Worm (Caenorhabditis elegans): ENCODE data around the gene sqv-4.
A peak's percentile ranks its signal among the peaks of the same experiment; 100 is the strongest.

sqv-4 gene

ce11 chrV:10702249-10702648, 41.0 kb upstream of the sqv-4 start, which contains the start of gene pph-1:
TSS of gene pph-1 (plus strand) at chrV:10702549.
- TF ChIP-seq ceh-19 (GFP tag; optimal IDR thresholded peaks at IDR 0.05) (no peak), eyg-1 (tag; optimal IDR thresholded peaks at IDR 0.05) (no peak), Y22D7AL.16 (tag; optimal IDR thresholded peaks at IDR 0.05) (no peak), odd-2 (tag; optimal IDR thresholded peaks at IDR 0.05) (no peak), che-1 (tag; optimal IDR thresholded peaks at IDR 0.05) (no peak), sox-4 (tag; optimal IDR thresholded peaks at IDR 0.05) (no peak), dve-1 (tag; optimal IDR thresholded peaks at IDR 0.05) (no peak), ceh-31 (tag; optimal IDR thresholded peaks at IDR 0.05) (no peak), pat-9 (tag; optimal IDR thresholded peaks at IDR 0.05) (no peak), hlh-13 (GFP tag; optimal IDR thresholded peaks at IDR 0.05) (no peak), unc-86 (tag; optimal IDR thresholded peaks at IDR 0.05) (no peak), ceh-6 (GFP tag; optimal IDR thresholded peaks at IDR 0.05) (no peak), hlh-8 (tag; optimal IDR thresholded peaks at IDR 0.05) (no peak), hlh-15 (tag; optimal IDR thresholded peaks at IDR 0.05) (no peak), K09A11.1 (tag; optimal IDR thresholded peaks at IDR 0.05; ENCODE audit: insufficient read depth) (no peak), unc-3 (GFP tag; conservative IDR thresholded peaks at IDR 0.05) (no peak), unc-3 (tag; optimal IDR thresholded peaks at IDR 0.05) (no peak)

ce11 chrV:10699122-10699521, 37.9 kb upstream of the sqv-4 start:
- TF ChIP-seq pax-1 (tag; optimal IDR thresholded peaks at IDR 0.05) (no peak), fkh-10 (GFP tag; optimal IDR thresholded peaks at IDR 0.05) (no peak), ahr-1 (tag; optimal IDR thresholded peaks at IDR 0.05) (no peak), sox-2 (GFP tag; IDR thresholded peaks at IDR 0.05) (no peak), ceh-2 (tag; optimal IDR thresholded peaks at IDR 0.05) (no peak)

- TF ChIP-seq T23F11.4 (GFP tag; optimal IDR thresholded peaks at IDR 0.05): no peak
- TF ChIP-seq elt-4 (tag; optimal IDR thresholded peaks at IDR 0.05): no peak
- TF ChIP-seq lim-6 (tag; optimal IDR thresholded peaks at IDR 0.05): no peak
- TF ChIP-seq ttx-3 (tag; optimal IDR thresholded peaks at IDR 0.05): no peak
- TF ChIP-seq ceh-31 (tag; optimal IDR thresholded peaks at IDR 0.05): no peak
- no peak for TF ChIP-seq ceh-2 (tag; optimal IDR thresholded peaks at IDR 0.05)
- no peak for TF ChIP-seq tbx-7 (tag; optimal IDR thresholded peaks at IDR 0.05)
- no peak for TF ChIP-seq fkh-10 (GFP tag; optimal IDR thresholded peaks at IDR 0.05)
- no peak for TF ChIP-seq C38D4.7 (GFP tag; optimal IDR thresholded peaks at IDR 0.05)
- TF ChIP-seq F13H6.1 (tag; optimal IDR thresholded peaks at IDR 0.05): no peak
- no peak for TF ChIP-seq tbx-2 (tag; optimal IDR thresholded peaks at IDR 0.05)
Observed at ce11 chrV:10695181-10695580, 33.9 kb upstream of the sqv-4 start, which contains the start of gene C05A2.4. TSS of gene C05A2.4 (plus strand) at chrV:10695481.

ce11 chrV:10693749-10694148, 32.5 kb upstream of the sqv-4 start:
- peak; percentile 84 for TF ChIP-seq elt-2 (tag; optimal IDR thresholded peaks at IDR 0.05)
- no peak for TF ChIP-seq ets-4 (tag; optimal IDR thresholded peaks at IDR 0.05)
- no peak for TF ChIP-seq rnt-1 (tag; optimal IDR thresholded peaks at IDR 0.05)
- TF ChIP-seq pqm-1 (tag; optimal IDR thresholded peaks at IDR 0.05): peak; percentile 42

ce11 chrV:10691313-10691712, 30.0 kb upstream of the sqv-4 start:
- TF ChIP-seq ceh-6 (GFP tag; optimal IDR thresholded peaks at IDR 0.05): no peak
- TF ChIP-seq ceh-24 (tag; optimal IDR thresholded peaks at IDR 0.05): no peak
- no peak for TF ChIP-seq C38D4.7 (GFP tag; optimal IDR thresholded peaks at IDR 0.05)
